Worm (Caenorhabditis elegans): Measurements from ENCODE around the gene K09G1.1.

DNA sequence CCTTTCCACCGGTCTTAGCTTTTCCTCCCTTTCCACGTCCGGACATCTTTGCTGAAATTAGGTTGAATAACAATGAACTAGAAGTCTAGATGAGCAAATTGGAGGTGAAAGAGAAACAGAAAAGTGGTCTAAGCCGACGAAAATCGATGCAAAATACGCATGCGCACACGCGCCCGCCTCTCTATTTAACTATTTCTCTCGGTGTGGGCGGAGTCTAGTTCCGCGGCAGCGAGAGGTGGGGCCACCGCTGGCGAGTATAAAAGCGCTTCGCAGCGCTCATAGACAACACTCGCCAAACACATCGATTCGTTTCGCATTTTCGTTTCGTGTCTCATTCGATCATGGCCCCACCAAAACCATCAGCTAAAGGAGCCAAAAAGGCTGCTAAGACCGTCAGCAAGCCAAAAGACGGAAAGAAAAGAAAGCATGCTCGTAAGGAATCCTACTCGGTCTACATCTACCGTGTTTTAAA, 38.1 kb upstream of the K09G1.1 start, which contains the start of the genes his-35 and his-41:
- TF ChIP-seq cog-1 (tag; optimal IDR thresholded peaks at IDR 0.05) (no peak), med-1 (GFP tag; optimal IDR thresholded peaks at IDR 0.05; ENCODE audit: insufficient read depth) (no peak), ref-1 (GFP tag; conservative IDR thresholded peaks at IDR 0.05) (no peak), ztf-29 (GFP tag; IDR thresholded peaks at IDR 0.05) (0 out of 2 replicates have a peak, but pooled peaks have one; percentile 20), T22C8.4 (GFP tag; IDR thresholded peaks at IDR 0.05) (peak; percentile 46), flt-1 (GFP tag; IDR thresholded peaks at IDR 0.05) (0 out of 2 replicates have a peak, but pooled peaks have one; percentile 9), tab-1 (GFP tag; IDR thresholded peaks at IDR 0.05) (no peak)

All from whole organism, midembryonic.